Worm (Caenorhabditis elegans) whole organism, L2 larva: ENCODE data around the gene nmat-1.

Experiments used
- C34F6.9 ChIP-seq: fragments of 150-350 bp; optimal IDR thresholded peaks from 2 replicates; lab custom pipeline; 2014; ENCODE audit warnings: missing biosample characterization, missing genetic modification characterization
- F13H6.1 ChIP-seq: sonication (generic microtip); optimal IDR thresholded peaks from 2 replicates; lab custom pipeline; 2016; ENCODE audit warnings: missing genetic modification characterization, missing compliant biosample characterization
- R02D3.7 ChIP-seq: fragments of 150-350 bp; optimal IDR thresholded peaks from 2 replicates; lab custom pipeline; 2014; ENCODE audit warnings: missing biosample characterization, missing genetic modification characterization
- Y55F3AM.14 ChIP-seq: fragments of 200-800 bp; sonication (Bioruptor generic); optimal IDR thresholded peaks from 2 replicates; lab custom pipeline; 2018; ENCODE audit warnings: mild to moderate bottlenecking, missing genetic modification characterization, missing compliant biosample characterization
- ama-1 ChIP-seq: fragments of 150-350 bp; optimal IDR thresholded peaks from 2 replicates; lab custom pipeline; 2018; ENCODE audit warnings: inconsistent platforms
- blmp-1 ChIP-seq: sonication (generic microtip); optimal IDR thresholded peaks from 2 replicates; lab custom pipeline; 2017; ENCODE audit warnings: missing genetic modification characterization, mild to moderate bottlenecking, missing compliant biosample characterization, antibody characterized with exemption, moderate library complexity; ENCODE audit not compliant: insufficient read depth
- ceh-16 ChIP-seq: fragments of 150-350 bp; optimal IDR thresholded peaks from 2 replicates; lab custom pipeline; 2014; ENCODE audit warnings: missing biosample characterization, missing genetic modification characterization
- crh-2 ChIP-seq: sonication (generic microtip); optimal IDR thresholded peaks from 2 replicates; lab custom pipeline; 2017; ENCODE audit warnings: missing biosample characterization, missing genetic modification characterization
- dmd-4 ChIP-seq: sonication (generic microtip); optimal IDR thresholded peaks from 2 replicates; lab custom pipeline; 2017; ENCODE audit warnings: missing biosample characterization, missing genetic modification characterization
- elt-1 ChIP-seq: fragments of 150-350 bp; optimal IDR thresholded peaks from 2 replicates; lab custom pipeline; 2014; ENCODE audit warnings: missing biosample characterization, missing genetic modification characterization
- elt-3 ChIP-seq: sonication (generic microtip); optimal IDR thresholded peaks from 2 replicates; lab custom pipeline; 2017; ENCODE audit warnings: missing biosample characterization, missing genetic modification characterization
- fos-1 ChIP-seq: fragments of 150-350 bp; optimal IDR thresholded peaks from 2 replicates; lab custom pipeline; 2014; ENCODE audit warnings: missing biosample characterization, missing genetic modification characterization
- lin-11 ChIP-seq: fragments of 150-350 bp; sonication (generic microtip); optimal IDR thresholded peaks from 2 replicates; lab custom pipeline; 2014; ENCODE audit warnings: missing biosample characterization, missing genetic modification characterization, inconsistent platforms, mixed read lengths
- lin-39 ChIP-seq: fragments of 150-350 bp; optimal IDR thresholded peaks from 2 replicates; lab custom pipeline; 2014; ENCODE audit warnings: missing biosample characterization, missing genetic modification reagents, missing genetic modification characterization
- lsy-2 ChIP-seq, 2 experiments: fragments of 150-350 bp in 1 of 2; sonication (generic microtip) in 1 of 2; optimal IDR thresholded peaks; 2 replicates each; lab custom pipeline; 2014 to 2017; ENCODE audit warnings: missing biosample characterization in 2 of 2, missing genetic modification characterization in 2 of 2
- mab-5 ChIP-seq: fragments of 150-350 bp; optimal IDR thresholded peaks from 2 replicates; lab custom pipeline; 2014; ENCODE audit warnings: missing biosample characterization, missing genetic modification characterization
- mbf-1 ChIP-seq: sonication (generic microtip); optimal IDR thresholded peaks from 2 replicates; lab custom pipeline; 2017; ENCODE audit warnings: missing biosample characterization, missing genetic modification characterization
- mdl-1 ChIP-seq, 2 experiments: fragments of 150-350 bp in 1 of 2; sonication (generic microtip) in 1 of 2; optimal IDR thresholded peaks; 2 replicates each; lab custom pipeline; 2017; ENCODE audit warnings: missing biosample characterization in 2 of 2, missing genetic modification characterization in 2 of 2
- nhr-10 ChIP-seq: sonication (generic microtip); optimal IDR thresholded peaks from 2 replicates; lab custom pipeline; 2017; ENCODE audit warnings: missing biosample characterization, missing genetic modification characterization
- nhr-11 ChIP-seq: fragments of 150-350 bp; optimal IDR thresholded peaks from 2 replicates; lab custom pipeline; 2014; ENCODE audit warnings: missing biosample characterization, missing genetic modification characterization
- nhr-12 ChIP-seq: fragments of 150-350 bp; optimal IDR thresholded peaks from 2 replicates; lab custom pipeline; 2014; ENCODE audit warnings: missing biosample characterization, missing genetic modification characterization
- nhr-237 ChIP-seq: fragments of 150-350 bp; optimal IDR thresholded peaks from 2 replicates; lab custom pipeline; 2014; ENCODE audit warnings: missing biosample characterization, missing genetic modification characterization
- nhr-6 ChIP-seq: fragments of 150-350 bp; optimal IDR thresholded peaks from 2 replicates; lab custom pipeline; 2014; ENCODE audit warnings: missing biosample characterization, missing genetic modification characterization
- sem-4 ChIP-seq: fragments of 150-350 bp; optimal IDR thresholded peaks from 2 replicates; lab custom pipeline; 2014; ENCODE audit warnings: missing biosample characterization, missing genetic modification reagents, missing genetic modification characterization
- skn-1 ChIP-seq: sonication (generic microtip); optimal IDR thresholded peaks from 2 replicates; lab custom pipeline; 2017; ENCODE audit warnings: missing biosample characterization, missing genetic modification characterization
- sma-3 ChIP-seq: sonication (generic microtip); optimal IDR thresholded peaks from 2 replicates; lab custom pipeline; 2016; ENCODE audit warnings: missing genetic modification reagents, missing genetic modification characterization, missing compliant biosample characterization
- sma-9 ChIP-seq, 2 experiments: fragments of 150-350 bp in 1 of 2; sonication (generic microtip) in 1 of 2; optimal IDR thresholded peaks; 2 replicates each; lab custom pipeline; 2014 to 2016; ENCODE audit warnings: missing genetic modification characterization in 2 of 2, mild to moderate bottlenecking in 1 of 2, missing biosample characterization in 1 of 2, missing compliant biosample characterization in 1 of 2, missing genetic modification reagents in 1 of 2, moderate library complexity in 1 of 2
- snpc-4 ChIP-seq: fragments of 150-350 bp; optimal IDR thresholded peaks from 2 replicates; lab custom pipeline; 2014; ENCODE audit warnings: missing biosample characterization, missing genetic modification characterization
- unc-55 ChIP-seq: fragments of 150-350 bp; sonication (generic microtip); optimal IDR thresholded peaks from 3 replicates; lab custom pipeline; 2014; ENCODE audit warnings: missing biosample characterization, missing genetic modification reagents, missing genetic modification characterization
- unc-62 ChIP-seq: fragments of 150-350 bp; optimal IDR thresholded peaks from 2 replicates; lab custom pipeline; 2014; ENCODE audit warnings: missing biosample characterization, missing genetic modification reagents, missing genetic modification characterization
- ztf-1 ChIP-seq: fragments of 200-800 bp; sonication (Bioruptor generic); conservative IDR thresholded peaks from 2 replicates; pipeline ENCODE4 v1.3.6; 2022; ENCODE audit warnings: missing genetic modification characterization, missing compliant biosample characterization
- ztf-4 ChIP-seq: fragments of 150-350 bp; optimal IDR thresholded peaks from 2 replicates; lab custom pipeline; 2014; ENCODE audit warnings: missing biosample characterization, missing genetic modification characterization

The nmat-1 gene

ce11 chrX:12038728-12039127 lies 20.9 kb upstream of the nmat-1 start:
- TF ChIP-seq R02D3.7 (no peak), C34F6.9 (tag; lab: Kevin White, UChicago) (peak; percentile 22), ztf-1 (GFP tag; lab: Robert Waterston, UW) (no peak), unc-55 (GFP tag; lab: Kevin White, UChicago) (peak; percentile 66), mab-5 (tag; lab: Kevin White, UChicago) (peak; percentile 87)

- TF ChIP-seq elt-1, result no peak
- no peak for TF ChIP-seq crh-2 (tag; lab: Kevin White, UChicago)
- TF ChIP-seq ceh-16 (tag; lab: Kevin White, UChicago), result no peak
- no peak for TF ChIP-seq nhr-237
- no peak for TF ChIP-seq nhr-6
- no peak for TF ChIP-seq fos-1
- no peak for TF ChIP-seq unc-62 (GFP tag; lab: Kevin White, UChicago)
- TF ChIP-seq dmd-4 (tag; lab: Kevin White, UChicago), result no peak
- TF ChIP-seq elt-3 (tag; lab: Kevin White, UChicago), result no peak
Observed at ce11 chrX:12037978-12038377, 20.1 kb upstream of the nmat-1 start.

ce11 chrX:12036114-12036513 lies 18.3 kb upstream of the nmat-1 start:
- no peak for TF ChIP-seq sem-4 (tag; lab: Kevin White, UChicago)
- TF ChIP-seq Y55F3AM.14, result no peak
- no peak for TF ChIP-seq sma-9 (GFP tag; optimal IDR thresholded peaks at IDR 0.05; lab: Kevin White, UChicago)
- no peak for TF ChIP-seq sma-9 (tag; optimal IDR thresholded peaks at IDR 0.05; lab: Kevin White, UChicago)
- no peak for TF ChIP-seq crh-2 (tag; lab: Kevin White, UChicago)

ce11 chrX:12034661-12035060 lies 16.8 kb upstream of the nmat-1 start:
- TF ChIP-seq skn-1 (tag; lab: Kevin White, UChicago), result no peak
- TF ChIP-seq lsy-2 (tag; optimal IDR thresholded peaks at IDR 0.05; lab: Kevin White, UChicago), result no peak
- TF ChIP-seq lin-11 (tag; lab: Kevin White, UChicago), result no peak
- no peak for TF ChIP-seq lin-39
- TF ChIP-seq mab-5 (tag; lab: Kevin White, UChicago), result no peak
- no peak for TF ChIP-seq unc-55 (GFP tag; lab: Kevin White, UChicago)
- TF ChIP-seq nhr-11, result no peak
- no peak for TF ChIP-seq snpc-4

ce11 chrX:12033937-12034336 lies 16.1 kb upstream of the nmat-1 start, which contains the start of gene tsp-20:
Gene tsp-20 (minus strand): TSS chrX:12034037.
- TF ChIP-seq crh-2 (tag; lab: Kevin White, UChicago) (no peak), mab-5 (tag; lab: Kevin White, UChicago) (no peak), mdl-1 (tag; optimal IDR thresholded peaks at IDR 0.05; lab: Kevin White, UChicago) (no peak), ama-1 (lab: Kevin White, UChicago) (no peak), sem-4 (tag; lab: Kevin White, UChicago) (no peak), F13H6.1 (tag; lab: Kevin White, UChicago) (no peak), blmp-1 (tag; lab: Kevin White, UChicago) (no peak), lin-39 (no peak), mbf-1 (tag; lab: Kevin White, UChicago) (no peak), lsy-2 (tag; optimal IDR thresholded peaks at IDR 0.05; lab: Kevin White, UChicago) (no peak), nhr-12 (tag; lab: Kevin White, UChicago) (no peak), nhr-10 (tag; lab: Kevin White, UChicago) (no peak), Y55F3AM.14 (no peak), R02D3.7 (no peak), ztf-4 (no peak), C34F6.9 (tag; lab: Kevin White, UChicago) (no peak)

ce11 chrX:12025070-12025789 lies 7.4 kb upstream of the nmat-1 start, which contains the start of gene B0198.2:
Gene B0198.2 (plus strand): TSS chrX:12025739.
- no peak for TF ChIP-seq dmd-4 (tag; lab: Kevin White, UChicago)
- TF ChIP-seq sma-3, result no peak
- TF ChIP-seq ceh-16 (tag; lab: Kevin White, UChicago), result no peak
- no peak for TF ChIP-seq fos-1
